Fruit fly (Drosophila melanogaster) whole organism, embryonic: ENCODE results near the gene svp.

ENCODE experiments used
- B-H2 ChIP-seq: fragments of 200-800 bp; sonication (Bioruptor generic); optimal IDR thresholded peaks from 2 replicates; lab custom pipeline; 2018; ENCODE audit warnings: missing biosample characterization, mild to moderate bottlenecking, missing genetic modification characterization
- CG11398 ChIP-seq: fragments of 200-800 bp; sonication (Bioruptor generic); optimal IDR thresholded peaks from 2 replicates; lab custom pipeline; 2016; ENCODE audit warnings: missing biosample characterization, missing genetic modification characterization
- CG12659 ChIP-seq: fragments of 200-800 bp; sonication (Bioruptor generic); optimal IDR thresholded peaks from 3 replicates; lab custom pipeline; 2017; ENCODE audit warnings: mild to moderate bottlenecking, missing biosample characterization, missing genetic modification reagents, missing genetic modification characterization
- CG15011 ChIP-seq: fragments of 200-800 bp; sonication (Bioruptor generic); optimal IDR thresholded peaks from 3 replicates; lab custom pipeline; 2018; ENCODE audit warnings: missing biosample characterization, mild to moderate bottlenecking, missing genetic modification characterization
- CG15073 ChIP-seq: fragments of 200-800 bp; sonication (Bioruptor generic); optimal IDR thresholded peaks from 2 replicates; lab custom pipeline; 2016; ENCODE audit warnings: missing biosample characterization, missing genetic modification characterization
- CG1529 ChIP-seq: fragments of 200-800 bp; sonication (Bioruptor generic); optimal IDR thresholded peaks from 3 replicates; lab custom pipeline; 2018; ENCODE audit warnings: missing biosample characterization, missing genetic modification characterization
- CG15514 ChIP-seq: fragments of 200-800 bp; sonication (Bioruptor generic); optimal IDR thresholded peaks from 3 replicates; lab custom pipeline; 2017; ENCODE audit warnings: missing biosample characterization, missing genetic modification characterization, mild to moderate bottlenecking, moderate library complexity, missing genetic modification reagents
- CG16779 ChIP-seq: fragments of 200-800 bp; sonication (Bioruptor generic); IDR thresholded peaks from 2 replicates; pipeline ENCODE4 v1.3.6; 2022; ENCODE audit warnings: missing biosample characterization, missing genetic modification characterization
- CG18619 ChIP-seq: fragments of 200-800 bp; sonication (Bioruptor generic); optimal IDR thresholded peaks from 3 replicates; lab custom pipeline; 2017; ENCODE audit warnings: missing biosample characterization, mild to moderate bottlenecking, missing genetic modification characterization
- CG2199 ChIP-seq: fragments of 200-800 bp; sonication (Bioruptor generic); IDR thresholded peaks from 3 replicates; pipeline ENCODE4 v1.3.6; 2022; ENCODE audit warnings: missing biosample characterization, missing genetic modification characterization
- CG3065 ChIP-seq: fragments of 200-800 bp; sonication (Bioruptor generic); optimal IDR thresholded peaks from 2 replicates; lab custom pipeline; 2016; ENCODE audit warnings: missing biosample characterization, missing genetic modification characterization
- CG31224 ChIP-seq: fragments of 200-800 bp; sonication (Bioruptor generic); IDR thresholded peaks from 2 replicates; pipeline ENCODE4 v1.3.6; 2022; ENCODE audit warnings: missing biosample characterization, missing genetic modification characterization
- CG42726 ChIP-seq: fragments of 200-800 bp; sonication (Bioruptor generic); IDR thresholded peaks from 2 replicates; pipeline ENCODE4 v1.3.6; 2022; ENCODE audit warnings: missing biosample characterization, missing genetic modification characterization; ENCODE audit not compliant: partially characterized antibody
- CG4282 ChIP-seq: fragments of 200-800 bp; sonication (Bioruptor generic); optimal IDR thresholded peaks from 2 replicates; lab custom pipeline; 2016; ENCODE audit warnings: missing biosample characterization, missing genetic modification characterization
- CG7556 ChIP-seq: fragments of 200-800 bp; sonication (Bioruptor generic); optimal IDR thresholded peaks from 2 replicates; lab custom pipeline; 2017; ENCODE audit warnings: missing biosample characterization, mild to moderate bottlenecking, missing genetic modification characterization
- CG7987 ChIP-seq: fragments of 200-800 bp; sonication (Bioruptor generic); optimal IDR thresholded peaks from 2 replicates; lab custom pipeline; 2018; ENCODE audit warnings: missing biosample characterization, mild to moderate bottlenecking, missing genetic modification characterization, moderate library complexity
- CG8281 ChIP-seq: fragments of 200-800 bp; sonication (Bioruptor generic); optimal IDR thresholded peaks from 2 replicates; lab custom pipeline; 2018; ENCODE audit warnings: missing biosample characterization, mild to moderate bottlenecking, missing genetic modification characterization, moderate library complexity
- CG8765 ChIP-seq: fragments of 200-800 bp; sonication (Bioruptor generic); IDR thresholded peaks from 2 replicates; pipeline ENCODE4 v1.3.6; 2022; ENCODE audit warnings: missing biosample characterization, missing genetic modification characterization
- D ChIP-seq, 2 experiments: fragments of 200-800 bp in 1 of 2; fragments of >200 bp in 1 of 2; sonication (Bioruptor generic) in 1 of 2; optimal IDR thresholded peaks; 2 replicates in 1 of 2; 3 replicates in 1 of 2; lab custom pipeline; 2017; ENCODE audit warnings: mild to moderate bottlenecking in 1 of 2, missing biosample characterization in 1 of 2, missing genetic modification characterization in 1 of 2, missing genetic modification reagents in 1 of 2
- Fer1 ChIP-seq: fragments of 200-800 bp; sonication (Bioruptor generic); optimal IDR thresholded peaks from 2 replicates; lab custom pipeline; 2017; ENCODE audit warnings: missing biosample characterization, mild to moderate bottlenecking, missing genetic modification characterization
- Hr39 ChIP-seq: fragments of >200 bp; optimal IDR thresholded peaks from 2 replicates; lab custom pipeline; 2017
- Nf-YC ChIP-seq: fragments of 200-800 bp; optimal IDR thresholded peaks from 3 replicates; lab custom pipeline; 2019; ENCODE audit warnings: missing biosample characterization, mild to moderate bottlenecking, missing genetic modification characterization, moderate library complexity
- Opbp ChIP-seq: fragments of 200-800 bp; sonication (Bioruptor generic); IDR thresholded peaks from 3 replicates; pipeline ENCODE4 v1.3.6; 2022; ENCODE audit warnings: missing biosample characterization, missing genetic modification characterization; ENCODE audit not compliant: partially characterized antibody
- Rx ChIP-seq: fragments of 200-800 bp; sonication (Bioruptor generic); IDR thresholded peaks from 2 replicates; pipeline ENCODE4 v1.3.6; 2022; ENCODE audit warnings: missing biosample characterization, missing genetic modification characterization
- ara ChIP-seq: fragments of 200-800 bp; sonication (Bioruptor generic); IDR thresholded peaks from 2 replicates; pipeline ENCODE4 v1.3.6; 2022; ENCODE audit warnings: missing biosample characterization, missing genetic modification characterization
- ase ChIP-seq: fragments of 200-800 bp; sonication (Bioruptor generic); IDR thresholded peaks from 3 replicates; pipeline ENCODE4 v1.3.6; 2022; ENCODE audit warnings: missing biosample characterization, missing genetic modification characterization
- btn ChIP-seq: fragments of 200-800 bp; sonication (Bioruptor generic); optimal IDR thresholded peaks from 2 replicates; lab custom pipeline; 2016; ENCODE audit warnings: missing biosample characterization, missing genetic modification characterization
- chinmo ChIP-seq: fragments of 200-800 bp; sonication (Bioruptor generic); IDR thresholded peaks from 4 replicates; pipeline ENCODE4 v1.3.6; 2022; ENCODE audit warnings: missing biosample characterization, missing genetic modification characterization; ENCODE audit not compliant: partially characterized antibody
- da ChIP-seq: fragments of 200-800 bp; sonication (Bioruptor generic); optimal IDR thresholded peaks from 2 replicates; lab custom pipeline; 2016; ENCODE audit warnings: missing biosample characterization, missing genetic modification characterization
- dan ChIP-seq: fragments of 200-800 bp; sonication (Bioruptor generic); IDR thresholded peaks from 2 replicates; pipeline ENCODE4 v1.3.6; 2022; ENCODE audit warnings: missing biosample characterization, missing genetic modification characterization
- dmrt11E ChIP-seq: fragments of 200-800 bp; sonication (Bioruptor generic); optimal IDR thresholded peaks from 3 replicates; lab custom pipeline; 2018; ENCODE audit warnings: missing biosample characterization, mild to moderate bottlenecking, missing genetic modification characterization, moderate library complexity
- dpn ChIP-seq, 2 experiments: fragments of 200-800 bp; sonication (Bioruptor generic); optimal IDR thresholded peaks; 3 replicates each; lab custom pipeline; 2016; ENCODE audit warnings: missing biosample characterization in 2 of 2, missing genetic modification characterization in 2 of 2
- emc ChIP-seq: fragments of 200-800 bp; sonication (Bioruptor generic); optimal IDR thresholded peaks from 2 replicates; lab custom pipeline; 2016; ENCODE audit warnings: missing biosample characterization, missing genetic modification characterization
- fu2 ChIP-seq: fragments of 200-800 bp; sonication (Bioruptor generic); optimal IDR thresholded peaks from 2 replicates; lab custom pipeline; 2016; ENCODE audit warnings: missing biosample characterization, missing genetic modification characterization
- gem ChIP-seq: fragments of 200-800 bp; sonication (Bioruptor generic); optimal IDR thresholded peaks from 2 replicates; lab custom pipeline; 2019; ENCODE audit warnings: missing biosample characterization, mild to moderate bottlenecking, missing genetic modification characterization, moderate library complexity
- gsb ChIP-seq: fragments of 200-800 bp; sonication (Bioruptor generic); IDR thresholded peaks from 2 replicates; pipeline ENCODE4 v1.3.6; 2022; ENCODE audit warnings: missing biosample characterization, missing genetic modification characterization
- inv ChIP-seq: fragments of 200-800 bp; sonication (Bioruptor generic); IDR thresholded peaks from 2 replicates; pipeline ENCODE4 v1.3.6; 2022; ENCODE audit warnings: missing biosample characterization, missing genetic modification characterization; ENCODE audit not compliant: partially characterized antibody
- klu ChIP-seq: fragments of 200-800 bp; sonication (Bioruptor generic); IDR thresholded peaks from 2 replicates; pipeline ENCODE4 v1.3.6; 2022; ENCODE audit warnings: missing biosample characterization, missing genetic modification characterization
- nau ChIP-seq: fragments of 200-800 bp; sonication (Bioruptor generic); optimal IDR thresholded peaks from 3 replicates; lab custom pipeline; 2017; ENCODE audit warnings: missing biosample characterization, mild to moderate bottlenecking, missing genetic modification characterization, missing genetic modification reagents
- otp ChIP-seq: fragments of 200-800 bp; sonication (Bioruptor generic); IDR thresholded peaks from 3 replicates; pipeline ENCODE4, ENCODE4 v1.3.6; 2022; ENCODE audit warnings: missing biosample characterization, missing genetic modification characterization
- pfk ChIP-seq: fragments of 200-800 bp; sonication (Bioruptor generic); optimal IDR thresholded peaks from 2 replicates; lab custom pipeline; 2018; ENCODE audit warnings: missing biosample characterization, mild to moderate bottlenecking, missing genetic modification characterization, moderate library complexity
- pita ChIP-seq: fragments of 200-800 bp; sonication (Bioruptor generic); optimal IDR thresholded peaks from 2 replicates; lab custom pipeline; 2017; ENCODE audit warnings: missing biosample characterization, mild to moderate bottlenecking, missing genetic modification characterization
- pros ChIP-seq: fragments of 200-800 bp; sonication (Bioruptor generic); optimal IDR thresholded peaks from 3 replicates; lab custom pipeline; 2019; ENCODE audit warnings: missing biosample characterization, mild to moderate bottlenecking, missing genetic modification characterization, moderate library complexity
- rib ChIP-seq: fragments of 200-800 bp; sonication (Bioruptor generic); IDR thresholded peaks from 2 replicates; pipeline ENCODE4 v1.3.6; 2022; ENCODE audit warnings: missing biosample characterization, missing genetic modification characterization
- ro ChIP-seq: fragments of 200-800 bp; sonication (Bioruptor generic); IDR thresholded peaks from 2 replicates; pipeline ENCODE4 v1.3.6; 2022; ENCODE audit warnings: missing biosample characterization, missing genetic modification characterization
- shn ChIP-seq: fragments of 200-800 bp; sonication (Bioruptor generic); optimal IDR thresholded peaks from 3 replicates; lab custom pipeline; 2016; ENCODE audit warnings: missing biosample characterization, missing genetic modification characterization
- sim ChIP-seq: fragments of 200-800 bp; sonication (Bioruptor generic); IDR thresholded peaks from 2 replicates; pipeline ENCODE4 v1.3.6; 2022; ENCODE audit warnings: missing biosample characterization, missing genetic modification characterization
- tap ChIP-seq: fragments of 200-800 bp; optimal IDR thresholded peaks from 3 replicates; lab custom pipeline; 2019; ENCODE audit warnings: missing biosample characterization, mild to moderate bottlenecking, missing genetic modification characterization, moderate library complexity
- tup ChIP-seq: fragments of 200-800 bp; sonication (Bioruptor generic); optimal IDR thresholded peaks from 2 replicates; lab custom pipeline; 2016; ENCODE audit warnings: missing biosample characterization, mild to moderate bottlenecking, missing genetic modification characterization, moderate library complexity
- zen2 ChIP-seq: fragments of 200-800 bp; sonication (Bioruptor generic); IDR thresholded peaks from 3 replicates; pipeline ENCODE4 v1.3.6; 2022; ENCODE audit warnings: missing biosample characterization, missing genetic modification characterization; ENCODE audit not compliant: partially characterized antibody

Gene svp

DNA sequence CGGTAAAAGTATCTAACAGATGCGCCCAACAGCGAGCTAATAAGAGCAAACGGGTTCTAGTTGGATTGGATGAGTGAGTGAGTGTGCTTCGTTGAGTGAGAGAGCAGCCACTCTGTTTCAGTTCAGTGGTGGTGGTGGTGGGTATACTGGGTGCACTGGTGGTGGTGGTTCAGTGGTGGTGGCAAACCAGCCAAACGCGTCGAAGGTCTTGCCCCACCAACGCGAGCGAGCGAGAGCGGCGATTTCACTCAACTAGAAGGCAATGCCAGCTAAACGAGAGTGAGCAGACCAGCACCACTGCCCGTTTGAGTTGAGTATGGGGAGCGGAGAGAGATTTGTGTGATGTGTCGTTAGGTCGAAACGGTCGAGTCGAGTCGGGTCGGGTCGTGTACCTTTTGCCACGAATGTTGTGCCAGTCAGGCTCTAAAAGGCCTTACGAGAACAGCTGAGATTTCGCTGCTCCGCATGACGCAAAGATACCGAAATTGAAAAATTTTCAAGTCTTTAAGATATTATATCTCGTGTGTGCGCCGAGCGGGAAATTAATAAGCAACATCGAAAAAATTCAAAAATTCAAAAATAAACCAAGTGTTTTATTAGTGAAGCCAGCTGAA, 22.3 kb downstream of the svp start (continued):
- TF ChIP-seq CG16779: no peak
- TF ChIP-seq rib (GFP tag; lab: Robert Waterston, UW): no peak
- no peak for TF ChIP-seq shn
- no peak for TF ChIP-seq CG15073
- no peak for TF ChIP-seq pita
- no peak for TF ChIP-seq CG4282 (GFP tag; lab: Kevin White, UChicago)
- TF ChIP-seq ara (GFP tag; lab: Robert Waterston, UW): no peak
- no peak for TF ChIP-seq Hr39
- no peak for TF ChIP-seq CG18619
- no peak for TF ChIP-seq CG7556 (GFP tag; lab: Kevin White, UChicago)
- TF ChIP-seq gem (tag; lab: Kevin White, UChicago): no peak
- TF ChIP-seq dan (GFP tag; lab: Robert Waterston, UW): no peak
- TF ChIP-seq CG15514 (GFP tag; lab: Kevin White, UChicago): no peak
- peak; percentile 76 for TF ChIP-seq CG42726 (GFP tag; lab: Robert Waterston, UW)
- peak; percentile 98 for TF ChIP-seq Nf-YC (tag; lab: Kevin White, UChicago)
- TF ChIP-seq pfk (GFP tag; lab: Kevin White, UChicago): no peak
- TF ChIP-seq CG15011 (GFP tag; lab: Kevin White, UChicago): no peak
- TF ChIP-seq Opbp (GFP tag; lab: Robert Waterston, UW): peak; percentile 81; the same call in 2 of the 3 replicates
- peak; percentile 1 for TF ChIP-seq pros (GFP tag; lab: Kevin White, UChicago)
- no peak for TF ChIP-seq gsb
- TF ChIP-seq CG31224: no peak
- TF ChIP-seq fu2 (GFP tag; lab: Kevin White, UChicago): no peak
- TF ChIP-seq inv: peak; percentile 69; the same call in 1 of the 2 replicates
- no peak for TF ChIP-seq CG8765
- no peak for TF ChIP-seq B-H2 (GFP tag; lab: Kevin White, UChicago)
- no peak for TF ChIP-seq tap (tag; lab: Kevin White, UChicago)
- no peak for TF ChIP-seq tup
- no peak for TF ChIP-seq emc (GFP tag; lab: Kevin White, UChicago)
- no peak for TF ChIP-seq dmrt11E (tag; lab: Kevin White, UChicago)
- TF ChIP-seq btn: no peak
- TF ChIP-seq dpn (GFP tag; optimal IDR thresholded peaks at IDR 0.05; lab: Kevin White, UChicago): no peak
- TF ChIP-seq Rx: no peak
- no peak for TF ChIP-seq otp (GFP tag; lab: Robert Waterston, UW)
- TF ChIP-seq ro (GFP tag; lab: Robert Waterston, UW): no peak
- no peak for TF ChIP-seq sim
- TF ChIP-seq zen2 (GFP tag; lab: Robert Waterston, UW): peak; percentile 46; the same call in 1 of the 3 replicates
- no peak for TF ChIP-seq CG8281
- TF ChIP-seq chinmo: peak; percentile 93
- no peak for TF ChIP-seq CG12659 (GFP tag; lab: Kevin White, UChicago)
- TF ChIP-seq CG7987 (GFP tag; lab: Kevin White, UChicago): no peak
- TF ChIP-seq ase (GFP tag; lab: Robert Waterston, UW): no peak
- TF ChIP-seq CG3065 (GFP tag; lab: Kevin White, UChicago): no peak
- no peak for TF ChIP-seq da (GFP tag; lab: Kevin White, UChicago)
- TF ChIP-seq CG1529: no peak
- no peak for TF ChIP-seq CG2199 (GFP tag; lab: Robert Waterston, UW)
- no peak for TF ChIP-seq nau
- no peak for TF ChIP-seq CG11398 (GFP tag; lab: Kevin White, UChicago)
- no peak for TF ChIP-seq Fer1 (GFP tag; lab: Kevin White, UChicago)
- TF ChIP-seq D (optimal IDR thresholded peaks at IDR 0.05; lab: Kevin White, UChicago): peak; percentile 4
- no peak for TF ChIP-seq D (GFP tag; optimal IDR thresholded peaks at IDR 0.05; lab: Kevin White, UChicago)
- TF ChIP-seq klu (GFP tag; lab: Robert Waterston, UW): no peak
